Fruit fly (Drosophila melanogaster) whole organism, adult: ENCODE measurements around the gene Ugt304A1.

Experiments used
- CG11617 ChIP-seq: fragments of 200-800 bp; sonication (Bioruptor generic); optimal IDR thresholded peaks from 2 replicates; lab custom pipeline; 2017; ENCODE audit warnings: mild to moderate bottlenecking, missing biosample characterization, missing genetic modification reagents, missing genetic modification characterization
- CG12768 ChIP-seq: fragments of 200-800 bp; sonication (Bioruptor generic); optimal IDR thresholded peaks from 2 replicates; lab custom pipeline; 2017; ENCODE audit warnings: missing biosample characterization, missing genetic modification characterization, mild to moderate bottlenecking, moderate library complexity, missing genetic modification reagents
- CG14711 ChIP-seq: fragments of 200-800 bp; sonication (Bioruptor generic); optimal IDR thresholded peaks from 2 replicates; lab custom pipeline; 2018; ENCODE audit warnings: missing biosample characterization, mild to moderate bottlenecking, missing genetic modification characterization, moderate library complexity
- CG1620 ChIP-seq: fragments of 200-800 bp; sonication (Bioruptor generic); optimal IDR thresholded peaks from 2 replicates; lab custom pipeline; 2016; ENCODE audit warnings: missing biosample characterization, missing genetic modification characterization
- CG33017 ChIP-seq: fragments of 200-800 bp; sonication (Bioruptor generic); optimal IDR thresholded peaks from 2 replicates; lab custom pipeline; 2018; ENCODE audit warnings: missing biosample characterization, mild to moderate bottlenecking, missing genetic modification characterization, moderate library complexity
- CG5204 ChIP-seq: fragments of 200-800 bp; sonication (Bioruptor generic); optimal IDR thresholded peaks from 2 replicates; lab custom pipeline; 2016; ENCODE audit warnings: missing biosample characterization, missing genetic modification characterization
- CG7045 ChIP-seq: fragments of 200-800 bp; sonication (Bioruptor generic); optimal IDR thresholded peaks from 2 replicates; lab custom pipeline; 2017; ENCODE audit warnings: missing biosample characterization, mild to moderate bottlenecking, missing genetic modification characterization
- CG7101 ChIP-seq: fragments of 200-800 bp; sonication (Bioruptor generic); optimal IDR thresholded peaks from 2 replicates; lab custom pipeline; 2018; ENCODE audit warnings: missing biosample characterization, mild to moderate bottlenecking, missing genetic modification characterization, moderate library complexity
- Clk ChIP-seq: fragments of 200-800 bp; sonication (Bioruptor generic); optimal IDR thresholded peaks from 2 replicates; lab custom pipeline; 2017; ENCODE audit warnings: missing biosample characterization, missing genetic modification characterization
- Crg-1 ChIP-seq: fragments of 200-800 bp; sonication (Bioruptor generic); optimal IDR thresholded peaks from 2 replicates; lab custom pipeline; 2016; ENCODE audit warnings: missing biosample characterization, missing genetic modification characterization
- Hr96 ChIP-seq: fragments of 200-800 bp; sonication (Bioruptor generic); optimal IDR thresholded peaks from 2 replicates; lab custom pipeline; 2016; ENCODE audit warnings: missing biosample characterization, missing genetic modification characterization
- Mnt ChIP-seq: fragments of 200-800 bp; sonication (Bioruptor generic); optimal IDR thresholded peaks from 2 replicates; lab custom pipeline; 2016; ENCODE audit warnings: missing biosample characterization, mild to moderate bottlenecking, missing genetic modification characterization
- bab1 ChIP-seq: fragments of 200-800 bp; sonication (Bioruptor generic); optimal IDR thresholded peaks from 3 replicates; lab custom pipeline; 2019; ENCODE audit warnings: missing biosample characterization, mild to moderate bottlenecking, missing genetic modification characterization, moderate library complexity
- cic ChIP-seq: fragments of 200-800 bp; sonication (Bioruptor generic); optimal IDR thresholded peaks from 2 replicates; lab custom pipeline; 2017; ENCODE audit warnings: missing biosample characterization, mild to moderate bottlenecking, missing genetic modification characterization, moderate library complexity
- cnc ChIP-seq, 2 experiments: fragments of >200 bp; optimal IDR thresholded peaks; 2 replicates each; lab custom pipeline; 2017
- kay ChIP-seq: fragments of 200-800 bp; sonication (Bioruptor generic); peaks from one replicate; lab custom pipeline; 2016; ENCODE audit warnings: missing biosample characterization, missing genetic modification characterization, borderline replicate concordance
- ovo ChIP-seq: fragments of 200-800 bp; sonication (Bioruptor generic); optimal IDR thresholded peaks from 2 replicates; lab custom pipeline; 2016; ENCODE audit warnings: missing biosample characterization, missing genetic modification characterization
- pad ChIP-seq: fragments of 200-800 bp; sonication (Bioruptor generic); optimal IDR thresholded peaks from 3 replicates; lab custom pipeline; 2017; ENCODE audit warnings: missing biosample characterization, missing genetic modification characterization, mild to moderate bottlenecking, moderate library complexity, missing genetic modification reagents
- tj ChIP-seq: fragments of 200-800 bp; sonication (Bioruptor generic); optimal IDR thresholded peaks from 3 replicates; lab custom pipeline; 2017; ENCODE audit warnings: missing biosample characterization, mild to moderate bottlenecking, missing genetic modification characterization, moderate library complexity
- toe ChIP-seq: fragments of 200-800 bp; sonication (Bioruptor generic); optimal IDR thresholded peaks from 2 replicates; lab custom pipeline; 2016; ENCODE audit warnings: missing biosample characterization, missing genetic modification characterization

The Ugt304A1 gene

DNA sequence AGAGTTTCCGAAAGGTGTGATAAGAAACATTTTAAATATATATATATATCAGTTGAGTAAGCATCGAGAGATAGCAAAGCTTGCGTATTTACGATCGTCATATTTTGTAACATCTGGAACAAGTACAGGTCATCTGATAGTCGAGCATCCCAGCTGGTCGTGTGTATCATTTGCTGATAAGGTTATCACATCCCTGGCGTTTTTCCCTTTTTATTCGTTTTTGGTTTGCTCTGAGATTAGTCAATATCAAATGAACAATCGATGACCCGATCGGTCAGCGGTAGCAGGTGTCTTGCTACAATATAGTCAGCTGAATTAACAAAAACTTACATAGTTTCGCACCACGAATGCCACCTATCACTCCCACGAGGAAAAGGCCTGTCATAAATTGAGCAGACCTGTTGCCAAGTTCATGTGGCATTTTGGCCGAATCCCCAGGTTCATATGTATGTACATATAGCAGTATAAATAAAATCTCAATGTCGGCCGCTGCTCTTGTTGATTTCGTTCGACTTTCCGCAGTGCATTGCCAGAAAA is 25.7 kb upstream of the Ugt304A1 start:
- peak; percentile 42 for TF ChIP-seq CG11617 (GFP tag; lab: Kevin White, UChicago)
- TF ChIP-seq CG7101 = peak; percentile 50
- peak; percentile 46 for TF ChIP-seq CG33017
- no peak for TF ChIP-seq toe (GFP tag; lab: Kevin White, UChicago)

DNA sequence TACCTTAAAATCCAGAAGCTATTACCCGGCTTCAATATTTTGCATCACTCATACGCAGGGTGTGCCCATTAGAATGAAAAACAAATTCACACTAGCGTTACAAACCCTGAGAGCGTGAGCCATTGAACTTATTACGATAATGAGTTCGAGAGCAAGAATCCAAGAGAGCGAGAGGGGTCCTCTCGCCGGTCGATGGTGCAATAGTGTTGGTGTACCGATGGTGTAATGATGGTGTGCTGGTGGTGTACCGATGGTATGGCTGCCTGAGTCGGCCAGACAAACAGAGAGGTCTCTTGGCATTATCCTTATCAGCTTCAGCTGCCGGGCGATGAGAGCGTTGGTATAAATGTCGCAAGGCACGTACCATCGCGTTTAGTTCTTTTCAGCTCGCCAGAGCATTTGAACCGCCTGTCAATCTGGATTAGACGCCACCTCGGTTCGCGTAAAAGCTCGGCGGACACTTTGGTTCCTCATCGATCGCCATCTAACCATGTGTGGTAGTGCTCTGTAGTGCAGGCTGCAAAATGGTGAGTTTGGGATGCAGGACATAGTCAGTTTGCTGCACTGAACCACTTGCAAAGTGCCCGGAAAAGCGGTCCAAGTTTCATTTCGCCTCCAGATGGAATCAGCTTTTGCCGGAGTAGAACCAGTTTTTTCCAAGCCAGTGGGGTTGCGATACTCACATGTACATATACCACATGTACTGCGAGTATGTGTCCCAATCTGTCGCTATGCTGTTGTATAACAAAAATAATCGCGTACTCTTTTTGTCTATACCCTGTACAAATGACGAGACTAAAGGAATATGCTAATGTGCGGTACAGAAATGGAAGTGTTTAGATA is 25.1 kb upstream of the Ugt304A1 start:
- TF ChIP-seq cic (GFP tag; lab: Kevin White, UChicago) (peak; percentile 30), Mnt (GFP tag; lab: Kevin White, UChicago) (peak; percentile 27), Crg-1 (GFP tag; lab: Kevin White, UChicago) (no peak), CG7045 (GFP tag; lab: Kevin White, UChicago) (peak; percentile 2), CG14711 (tag; lab: Kevin White, UChicago) (peak; percentile 56), CG5204 (GFP tag; lab: Kevin White, UChicago) (no peak), kay (GFP tag; lab: Kevin White, UChicago) (peak; percentile 92)

- TF ChIP-seq CG33017 = peak; percentile 23
- TF ChIP-seq pad (GFP tag; lab: Kevin White, UChicago) = no peak
- TF ChIP-seq bab1 (GFP tag; lab: Kevin White, UChicago) = no peak
- peak; percentile 77 for TF ChIP-seq cic (GFP tag; lab: Kevin White, UChicago)
- TF ChIP-seq CG7045 (GFP tag; lab: Kevin White, UChicago) = peak; percentile 0
- no peak for TF ChIP-seq CG11617 (GFP tag; lab: Kevin White, UChicago)
- peak; percentile 66 for TF ChIP-seq kay (GFP tag; lab: Kevin White, UChicago)
- no peak for TF ChIP-seq CG12768 (GFP tag; lab: Kevin White, UChicago)
Observed at dm6 chr3R:11199227-11199835, 24.1 kb upstream of the Ugt304A1 start.

- TF ChIP-seq cic (GFP tag; lab: Kevin White, UChicago) (peak; percentile 92), kay (GFP tag; lab: Kevin White, UChicago) (peak; percentile 68), tj (GFP tag; lab: Kevin White, UChicago) (peak; percentile 81), CG12768 (GFP tag; lab: Kevin White, UChicago) (no peak), CG7045 (GFP tag; lab: Kevin White, UChicago) (peak; percentile 9), pad (GFP tag; lab: Kevin White, UChicago) (peak; percentile 50), CG11617 (GFP tag; lab: Kevin White, UChicago) (no peak), bab1 (GFP tag; lab: Kevin White, UChicago) (peak; percentile 55), Mnt (GFP tag; lab: Kevin White, UChicago) (peak; percentile 95)
Observed at dm6 chr3R:11198062-11198472, 22.9 kb upstream of the Ugt304A1 start.

DNA sequence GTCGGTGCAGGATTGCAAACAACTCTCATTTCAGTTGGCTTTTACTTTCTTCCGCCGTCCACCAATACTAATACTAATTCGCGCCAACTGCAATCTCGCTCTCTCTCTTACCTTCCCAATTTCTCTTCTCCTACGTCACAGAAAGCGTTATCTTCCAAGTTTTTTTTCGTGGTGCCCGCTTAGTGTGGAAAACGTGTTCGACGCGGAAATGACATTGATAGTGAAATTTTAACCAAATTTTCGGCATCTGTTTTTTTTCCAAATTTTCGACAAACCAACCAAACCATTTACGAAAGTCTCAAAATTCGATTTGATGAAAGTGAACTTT is 22.1 kb upstream of the Ugt304A1 start, which contains the start of gene cu:
cu (plus strand) TSS at position 204 of the 328 bp plus-strand sequence.
- TF ChIP-seq Mnt (GFP tag; lab: Kevin White, UChicago) = peak; percentile 83
- TF ChIP-seq Hr96 = no peak

DNA sequence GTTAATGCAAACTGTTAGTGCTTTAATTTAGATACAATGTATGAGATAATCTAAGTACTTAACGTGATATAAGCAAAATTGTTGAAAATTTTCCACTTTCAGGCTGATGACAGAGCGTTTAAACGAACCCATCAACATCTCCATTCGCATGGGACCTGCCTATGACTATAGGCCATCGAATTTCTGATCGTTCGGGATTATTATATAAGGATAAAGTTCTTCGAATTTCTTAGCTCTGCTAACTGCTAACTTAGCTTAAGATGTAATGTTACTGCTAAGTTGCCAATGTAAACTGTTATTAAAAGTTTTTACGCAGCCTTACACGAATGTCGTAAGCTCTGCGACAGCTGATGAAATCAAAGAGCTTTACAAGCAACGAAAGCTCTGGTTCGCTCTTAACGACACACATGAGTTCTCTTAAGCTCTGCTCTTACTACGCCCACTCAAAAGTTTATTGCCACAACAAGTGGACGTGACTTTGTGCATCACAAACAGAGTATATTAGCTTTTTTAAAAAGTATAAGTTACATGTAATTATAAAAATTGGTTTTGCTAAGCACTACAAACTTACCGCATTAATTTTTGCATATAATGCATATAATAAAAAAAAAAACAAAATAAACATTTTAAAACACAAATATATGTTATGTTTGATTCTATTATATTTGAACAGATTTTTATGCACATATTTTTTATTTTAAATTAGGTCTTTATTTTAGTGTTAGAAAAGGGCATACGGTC is 21.6 kb upstream of the Ugt304A1 start:
- TF ChIP-seq ovo (GFP tag; lab: Kevin White, UChicago) = peak; percentile 88
- peak; percentile 99 for TF ChIP-seq CG12768 (GFP tag; lab: Kevin White, UChicago)
- peak; percentile 89 for TF ChIP-seq Hr96
- TF ChIP-seq tj (GFP tag; lab: Kevin White, UChicago) = peak; percentile 89
- peak; percentile 96 for TF ChIP-seq kay (GFP tag; lab: Kevin White, UChicago)
- TF ChIP-seq bab1 (GFP tag; lab: Kevin White, UChicago) = peak; percentile 95
- TF ChIP-seq CG11617 (GFP tag; lab: Kevin White, UChicago) = peak; percentile 98
- TF ChIP-seq pad (GFP tag; lab: Kevin White, UChicago) = peak; percentile 93
- TF ChIP-seq Mnt (GFP tag; lab: Kevin White, UChicago) = no peak
- TF ChIP-seq CG33017 = peak; percentile 97
- TF ChIP-seq CG7101 = peak; percentile 98
- peak; percentile 80 for TF ChIP-seq Crg-1 (GFP tag; lab: Kevin White, UChicago)
- peak; percentile 98 for TF ChIP-seq Clk (GFP tag; lab: Kevin White, UChicago)
- no peak for TF ChIP-seq cnc (optimal IDR thresholded peaks at IDR 0.05; lab: Kevin White, UChicago)
- peak; percentile 84 for TF ChIP-seq CG1620 (GFP tag; lab: Kevin White, UChicago)
- TF ChIP-seq toe (GFP tag; lab: Kevin White, UChicago) = peak; percentile 83
- peak; percentile 100 for TF ChIP-seq CG7045 (GFP tag; lab: Kevin White, UChicago)
- TF ChIP-seq cic (GFP tag; lab: Kevin White, UChicago) = peak; percentile 98
- TF ChIP-seq CG14711 (tag; lab: Kevin White, UChicago) = peak; percentile 96
- peak; percentile 94 for TF ChIP-seq CG5204 (GFP tag; lab: Kevin White, UChicago)
